Worm (Caenorhabditis elegans): ENCODE measurements around the gene mans-2.
"Not testable (repeated sequence)": the region's sequence is repeated elsewhere in the genome, so short reads cannot be mapped to it uniquely, and the experiment has no call there.

The mans-2 gene

DNA sequence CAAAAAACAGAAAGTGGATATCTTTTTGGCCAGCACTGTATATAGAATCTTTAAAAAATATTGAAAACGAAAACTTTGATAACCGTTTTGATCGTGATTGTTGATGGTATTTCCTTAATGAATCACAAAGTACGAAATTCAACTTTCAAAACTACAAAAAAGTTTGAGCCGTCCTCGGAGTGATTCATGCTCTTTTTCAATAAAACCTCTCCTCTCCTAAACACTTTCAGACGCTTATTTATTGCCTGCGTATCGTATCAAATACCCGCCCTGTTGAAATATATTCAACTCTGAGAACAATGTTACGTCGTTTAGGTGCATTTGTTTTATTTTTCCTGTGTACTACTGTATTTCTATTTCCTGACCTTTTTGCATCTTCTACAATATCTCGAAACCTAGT, 35.7 kb upstream of the mans-2 start:
- TF ChIP-seq pros-1 (tag; optimal IDR thresholded peaks at IDR 0.05) (no peak), ahr-1 (tag; optimal IDR thresholded peaks at IDR 0.05) (no peak), pag-3 (tag; optimal IDR thresholded peaks at IDR 0.05; ENCODE audit: borderline replicate concordance) (no peak), hlh-13 (GFP tag; optimal IDR thresholded peaks at IDR 0.05) (no peak), lim-6 (tag; optimal IDR thresholded peaks at IDR 0.05) (no peak), pha-2 (tag; optimal IDR thresholded peaks at IDR 0.05) (no peak), sox-4 (tag; optimal IDR thresholded peaks at IDR 0.05) (no peak), zip-5 (tag; optimal IDR thresholded peaks at IDR 0.05) (no peak), dmd-4 (tag; optimal IDR thresholded peaks at IDR 0.05; ENCODE audit: borderline replicate concordance) (no peak), tbx-7 (tag; optimal IDR thresholded peaks at IDR 0.05) (no peak), eyg-1 (tag; optimal IDR thresholded peaks at IDR 0.05) (no peak), ttx-3 (tag; optimal IDR thresholded peaks at IDR 0.05) (no peak)

DNA sequence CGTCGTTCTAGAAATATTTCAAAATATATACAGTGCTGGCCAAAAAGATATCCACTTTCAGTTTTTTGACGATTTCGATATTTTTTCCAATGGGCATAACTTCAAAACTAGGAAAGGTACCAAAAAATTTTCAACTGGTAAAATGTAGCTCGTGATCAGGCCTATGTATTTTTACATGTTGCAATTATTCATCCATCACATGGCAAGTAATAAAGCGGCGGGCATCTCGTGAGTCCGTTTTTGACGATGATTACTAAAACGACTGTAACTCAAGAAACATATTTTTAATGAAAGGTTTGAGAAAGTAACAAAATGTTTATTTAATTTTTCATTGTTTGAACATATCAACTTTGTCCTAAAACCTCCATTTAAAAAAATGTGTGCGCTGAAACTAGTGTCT, 34.7 kb upstream of the mans-2 start, which contains the start of gene F10C2.3:
Gene F10C2.3 (plus strand): TSS at position 301 of the 400 bp plus-strand sequence.
- not testable (repeated sequence) for TF ChIP-seq pag-3 (tag; optimal IDR thresholded peaks at IDR 0.05; ENCODE audit: borderline replicate concordance); lim-6 (tag; optimal IDR thresholded peaks at IDR 0.05); sdc-2 (tag; optimal IDR thresholded peaks at IDR 0.05)

DNA sequence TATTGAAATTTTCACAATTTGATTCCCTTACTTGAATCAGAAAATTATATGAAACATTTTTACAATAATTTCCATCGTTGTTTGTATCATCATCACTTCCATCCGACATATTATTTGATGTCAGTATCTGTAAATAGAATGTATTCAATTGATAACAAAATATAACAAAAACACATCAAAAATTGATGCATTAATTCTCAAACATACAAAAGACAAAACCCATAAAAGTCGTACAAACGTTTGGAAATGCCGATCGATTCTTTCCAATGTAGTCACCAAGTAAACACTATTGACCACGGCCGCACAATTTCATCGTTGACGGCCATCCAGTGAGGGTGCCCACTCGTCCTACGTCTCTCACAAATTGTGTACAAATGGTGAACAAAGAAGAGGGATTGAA, 28.0 kb upstream of the mans-2 start, which contains the start of gene add-2:
Gene add-2 (minus strand): TSS at position 109 of the 400 bp plus-strand sequence.
- TF ChIP-seq ceh-19 (GFP tag; optimal IDR thresholded peaks at IDR 0.05), result no peak
- TF ChIP-seq elt-4 (tag; optimal IDR thresholded peaks at IDR 0.05), result no peak
- TF ChIP-seq hlh-30 (tag; optimal IDR thresholded peaks at IDR 0.05; ENCODE audit: insufficient read depth), result no peak
- no peak for TF ChIP-seq zip-5 (tag; optimal IDR thresholded peaks at IDR 0.05)
- no peak for TF ChIP-seq ceh-24 (tag; optimal IDR thresholded peaks at IDR 0.05)
- TF ChIP-seq C38D4.7 (GFP tag; optimal IDR thresholded peaks at IDR 0.05), result no peak
- TF ChIP-seq sdc-2 (tag; optimal IDR thresholded peaks at IDR 0.05), result no peak
- no peak for TF ChIP-seq unc-55 (GFP tag; optimal IDR thresholded peaks at IDR 0.05)
- no peak for TF ChIP-seq ceh-48 (tag; optimal IDR thresholded peaks at IDR 0.05)
- TF ChIP-seq mec-3 (tag; optimal IDR thresholded peaks at IDR 0.05; ENCODE audit: borderline replicate concordance), result no peak
- no peak for TF ChIP-seq pha-2 (tag; optimal IDR thresholded peaks at IDR 0.05)

DNA sequence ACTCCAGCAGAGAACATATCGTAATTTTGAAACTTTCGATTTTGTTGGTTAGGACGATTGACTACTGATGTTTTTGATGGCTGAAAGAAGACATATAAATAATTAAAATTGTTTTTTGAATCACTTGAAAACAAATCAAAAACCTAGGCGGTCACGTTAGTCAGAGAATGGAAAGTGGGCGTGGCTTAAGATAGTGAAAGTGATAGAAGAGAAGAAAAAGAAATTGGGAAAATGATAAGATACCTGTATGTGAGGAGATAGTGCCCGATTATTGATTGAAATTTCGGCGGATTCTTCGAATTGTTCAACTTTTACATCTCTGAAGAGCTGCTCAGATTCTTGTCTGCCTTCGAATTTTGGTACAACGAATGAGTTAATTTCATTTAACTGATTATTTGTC, 26.4 kb upstream of the mans-2 start:
- no peak for TF ChIP-seq unc-55 (GFP tag; optimal IDR thresholded peaks at IDR 0.05)
- no peak for TF ChIP-seq ahr-1 (tag; optimal IDR thresholded peaks at IDR 0.05)
- no peak for TF ChIP-seq ceh-48 (tag; optimal IDR thresholded peaks at IDR 0.05)

DNA sequence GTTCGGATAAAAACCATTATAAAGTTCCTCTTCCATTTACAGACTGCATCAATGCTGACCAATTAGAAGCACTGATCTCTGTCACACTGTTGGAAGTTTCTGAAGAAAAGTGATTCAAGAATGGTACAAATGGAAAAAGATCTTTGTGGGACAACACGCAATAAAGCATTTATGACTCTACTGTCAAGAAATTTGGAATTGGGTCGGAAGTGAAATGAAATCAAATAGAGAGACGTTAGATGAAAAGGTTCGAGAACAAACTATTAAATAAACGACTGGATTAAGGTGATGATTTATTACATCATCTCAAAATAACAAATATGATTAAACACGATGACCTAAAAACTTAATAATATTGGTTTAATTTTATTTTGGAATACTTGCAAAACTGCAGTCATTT, 21.2 kb upstream of the mans-2 start, which contains the start of gene F57F5.3:
Gene F57F5.3 (minus strand): TSS at position 101 of the 400 bp plus-strand sequence.
- no peak for TF ChIP-seq elt-2 (tag; optimal IDR thresholded peaks at IDR 0.05)
- no peak for TF ChIP-seq dmd-4 (tag; optimal IDR thresholded peaks at IDR 0.05; ENCODE audit: borderline replicate concordance)
- TF ChIP-seq ceh-9 (tag; optimal IDR thresholded peaks at IDR 0.05), result no peak
- TF ChIP-seq tbx-2 (tag; optimal IDR thresholded peaks at IDR 0.05), result no peak
- TF ChIP-seq tbx-7 (tag; optimal IDR thresholded peaks at IDR 0.05), result no peak
- TF ChIP-seq lim-6 (tag; optimal IDR thresholded peaks at IDR 0.05), result no peak
- TF ChIP-seq hlh-13 (GFP tag; optimal IDR thresholded peaks at IDR 0.05), result no peak

DNA sequence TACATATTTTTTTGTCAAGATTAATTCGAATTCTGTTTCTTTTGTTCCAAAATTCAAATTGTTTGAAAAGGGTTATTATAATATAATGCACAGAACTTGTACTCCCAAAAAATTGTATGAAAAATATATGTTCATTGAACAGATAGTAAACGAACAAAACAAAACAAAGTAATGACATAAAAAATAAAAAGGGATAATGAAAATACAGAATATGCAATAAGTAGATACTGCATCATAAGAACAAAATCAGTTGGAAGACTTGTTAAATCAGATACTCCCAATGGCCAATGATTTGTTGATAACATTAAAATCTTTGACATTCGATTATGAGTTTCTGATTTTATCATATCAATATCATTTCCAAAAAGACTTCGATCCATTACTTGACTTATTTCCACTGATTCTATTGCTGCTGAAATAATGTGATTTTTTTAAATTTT, 19.2 kb upstream of the mans-2 start:
- TF ChIP-seq fax-1 (tag; optimal IDR thresholded peaks at IDR 0.05) (no peak), ceh-6 (GFP tag; optimal IDR thresholded peaks at IDR 0.05) (no peak), pag-3 (tag; optimal IDR thresholded peaks at IDR 0.05; ENCODE audit: borderline replicate concordance) (no peak), dmd-4 (tag; optimal IDR thresholded peaks at IDR 0.05; ENCODE audit: borderline replicate concordance) (no peak), npax-4 (tag; optimal IDR thresholded peaks at IDR 0.05) (no peak), ceh-45 (GFP tag; IDR thresholded peaks at IDR 0.05) (no peak), dve-1 (tag; optimal IDR thresholded peaks at IDR 0.05) (no peak), hlh-15 (tag; optimal IDR thresholded peaks at IDR 0.05) (no peak), ceh-19 (GFP tag; optimal IDR thresholded peaks at IDR 0.05) (no peak), eyg-1 (tag; optimal IDR thresholded peaks at IDR 0.05) (no peak), pqm-1 (tag; optimal IDR thresholded peaks at IDR 0.05) (no peak), che-1 (tag; optimal IDR thresholded peaks at IDR 0.05) (no peak), lim-6 (tag; optimal IDR thresholded peaks at IDR 0.05) (no peak), syd-9 (tag; optimal IDR thresholded peaks at IDR 0.05) (no peak), F13H6.1 (tag; optimal IDR thresholded peaks at IDR 0.05) (no peak), rnt-1 (tag; optimal IDR thresholded peaks at IDR 0.05) (no peak), K02D7.2 (tag; optimal IDR thresholded peaks at IDR 0.05) (no peak)

All from whole organism, late embryonic.